Fruit fly (Drosophila melanogaster): Measurements from ENCODE around the gene CG7049.

Gene CG7049

DNA sequence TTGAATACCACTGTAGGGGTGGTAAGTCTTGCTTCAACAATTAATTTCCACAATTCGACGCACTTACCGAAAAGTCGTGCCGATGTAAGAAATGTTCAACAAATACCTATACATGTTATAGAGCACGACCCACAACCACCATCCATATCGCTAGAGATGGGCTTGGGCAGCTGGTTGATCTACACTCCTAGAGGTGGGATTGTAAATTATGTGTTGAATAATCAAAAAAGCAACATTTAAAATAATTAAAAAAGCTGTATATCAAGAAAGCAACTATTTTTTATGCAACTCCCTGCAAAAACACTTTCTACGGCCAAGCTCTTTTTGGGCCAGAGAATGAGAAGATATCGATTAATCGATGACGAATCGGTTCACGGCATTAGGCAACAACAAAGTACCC lies 8.2 kb upstream of the CG7049 start, which contains the start of the genes CG34140, Mkp and Mtch (continued):
- TF ChIP-seq Trl (optimal IDR thresholded peaks at IDR 0.05) (no peak), Trl (GFP tag; optimal IDR thresholded peaks at IDR 0.05) (peak; percentile 93), YL-1 (GFP tag; optimal IDR thresholded peaks at IDR 0.05) (peak; percentile 98), Meics (GFP tag; optimal IDR thresholded peaks at IDR 0.05) (no peak), CG18764 (GFP tag; optimal IDR thresholded peaks at IDR 0.05) (peak; percentile 72), CG6272 (GFP tag; IDR thresholded peaks at IDR 0.05) (peak; percentile 83), Doc2 (GFP tag; IDR thresholded peaks at IDR 0.05) (no peak), Neu2 (GFP tag; optimal IDR thresholded peaks at IDR 0.05; ENCODE audit: borderline replicate concordance) (peak; percentile 60), btn (GFP tag; optimal IDR thresholded peaks at IDR 0.05) (peak; percentile 14), nerfin-1 (tag; optimal IDR thresholded peaks at IDR 0.05) (peak; percentile 99), CG8281 (tag; optimal IDR thresholded peaks at IDR 0.05) (no peak), Med (GFP tag) (peak; percentile 99), org-1 (GFP tag; optimal IDR thresholded peaks at IDR 0.05) (no peak), exex (tag; optimal IDR thresholded peaks at IDR 0.05) (no peak), Dip3 (GFP tag; optimal IDR thresholded peaks at IDR 0.05) (peak; percentile 93), gt (GFP tag; IDR thresholded peaks at IDR 0.05) (no peak), CG7372 (GFP tag; IDR thresholded peaks at IDR 0.05) (peak; percentile 78), slbo (GFP tag; IDR thresholded peaks at IDR 0.05) (peak; percentile 88), CG8944 (GFP tag; optimal IDR thresholded peaks at IDR 0.05) (peak; percentile 89), gcm2 (GFP tag; optimal IDR thresholded peaks at IDR 0.05) (peak; percentile 76), dpn (GFP tag; optimal IDR thresholded peaks at IDR 0.05) (peak; percentile 91), Fer2 (tag; optimal IDR thresholded peaks at IDR 0.05) (peak; percentile 64), sisA (GFP tag; IDR thresholded peaks at IDR 0.05) (peak; percentile 86), CG12942 (GFP tag; optimal IDR thresholded peaks at IDR 0.05) (peak; percentile 86), GATAe (GFP tag; conservative IDR thresholded peaks at IDR 0.05) (no peak), MTF-1 (GFP tag; optimal IDR thresholded peaks at IDR 0.05; ENCODE audit: borderline replicate concordance) (peak; percentile 26), pan (optimal IDR thresholded peaks at IDR 0.05) (no peak), pan (GFP tag; optimal IDR thresholded peaks at IDR 0.05 in 1 of 2, IDR thresholded peaks at IDR 0.05 in 1 of 2) (peak in 1 of 2 experiments; percentile 80), CG13296 (GFP tag; optimal IDR thresholded peaks at IDR 0.05) (no peak), ind (GFP tag; optimal IDR thresholded peaks at IDR 0.05) (peak; percentile 91), ase (GFP tag; IDR thresholded peaks at IDR 0.05) (peak; percentile 78), Hmr (GFP tag; optimal IDR thresholded peaks at IDR 0.05) (no peak), Doc3 (GFP tag; IDR thresholded peaks at IDR 0.05; ENCODE audit: partially characterized antibody) (peak; percentile 97), ftz-f1 (GFP tag; optimal IDR thresholded peaks at IDR 0.05) (peak; percentile 49), CG9876 (GFP tag; optimal IDR thresholded peaks at IDR 0.05) (peak; percentile 67), dati (GFP tag; IDR thresholded peaks at IDR 0.05) (no peak), CG4328 (GFP tag; optimal IDR thresholded peaks at IDR 0.05) (peak; percentile 68), CG3407 (GFP tag; optimal IDR thresholded peaks at IDR 0.05) (no peak), CG16813 (GFP tag; IDR thresholded peaks at IDR 0.05; ENCODE audit: partially characterized antibody) (peak; percentile 95), hb (GFP tag; IDR thresholded peaks at IDR 0.05; ENCODE audit: partially characterized antibody) (peak; percentile 82), cad (GFP tag; optimal IDR thresholded peaks at IDR 0.05) (no peak), croc (GFP tag; conservative IDR thresholded peaks at IDR 0.05) (peak; percentile 59), eve (GFP tag; optimal IDR thresholded peaks at IDR 0.05) (peak in 1 of 2 experiments; percentile 37), CG2202 (tag; optimal IDR thresholded peaks at IDR 0.05) (peak; percentile 71), slp2 (GFP tag; optimal IDR thresholded peaks at IDR 0.05) (peak; percentile 70), sens (GFP tag) (peak; percentile 98), gsb (GFP tag; IDR thresholded peaks at IDR 0.05) (0 out of 2 replicates have a peak, but pooled peaks have one; percentile 40), CG30403 (GFP tag; optimal IDR thresholded peaks at IDR 0.05) (peak; percentile 94), Bteb2 (GFP tag; optimal IDR thresholded peaks at IDR 0.05) (peak; percentile 82), crc (GFP tag; optimal IDR thresholded peaks at IDR 0.05) (peak; percentile 84), CG31388 (GFP tag; optimal IDR thresholded peaks at IDR 0.05) (peak; percentile 54), ash1 (GFP tag; optimal IDR thresholded peaks at IDR 0.05) (peak; percentile 9), Lim3 (GFP tag; IDR thresholded peaks at IDR 0.05) (no peak)
